Fruit fly (Drosophila melanogaster) whole organism: ENCODE measurements around the gene Tailor.

ENCODE experiments used
- psq ChIP-seq: fragments of >200 bp; optimal IDR thresholded peaks from 2 replicates; lab custom pipeline; 2017
- usp ChIP-seq: fragments of >200 bp; optimal IDR thresholded peaks from 2 replicates; lab custom pipeline; 2017; ENCODE audit warnings: missing biosample characterization, missing genetic modification characterization, mixed read lengths

dm6 chr3R:7086377-7087200, 706 bp upstream of the Tailor start, which contains the start of gene alphaTub84B:
- TF ChIP-seq psq (lab: Kevin White, UChicago) (no peak), usp (GFP tag; lab: Kevin White, UChicago) (no peak)
